Worm (Caenorhabditis elegans) whole organism, L3 larva: ENCODE results near the gene mltn-13.

ENCODE experiments used
- ZK546.5 ChIP-seq: sonication (generic microtip); optimal IDR thresholded peaks from 2 replicates; lab custom pipeline; 2017; ENCODE audit warnings: missing biosample characterization, missing genetic modification characterization
- elt-3 ChIP-seq, 3 experiments: fragments of 150-350 bp in 1 of 3; sonication (generic microtip) in 2 of 3; optimal IDR thresholded peaks; 2 replicates in 2 of 3; 4 replicates in 1 of 3; lab custom pipeline; 2014 to 2017; ENCODE audit warnings: missing biosample characterization in 3 of 3, missing genetic modification characterization in 3 of 3
- snpc-4 ChIP-seq: fragments of 150-350 bp; optimal IDR thresholded peaks from 2 replicates; lab custom pipeline; 2014; ENCODE audit warnings: missing biosample characterization, missing genetic modification characterization
- tbx-2 ChIP-seq: sonication (generic microtip); optimal IDR thresholded peaks from 2 replicates; lab custom pipeline; 2016; ENCODE audit warnings: mild to moderate bottlenecking, missing genetic modification characterization, missing compliant biosample characterization
- unc-62 ChIP-seq: fragments of 150-350 bp; sonication (generic microtip); optimal IDR thresholded peaks from 4 replicates; lab custom pipeline; 2014; ENCODE audit warnings: missing biosample characterization, missing genetic modification reagents, missing genetic modification characterization

ce11 chrX:4444843-4445242 lies 3.3 kb downstream of the mltn-13 start:
- TF ChIP-seq ZK546.5 (tag; lab: Kevin White, UChicago), result no peak
- TF ChIP-seq unc-62, result no peak
- no peak for TF ChIP-seq tbx-2 (tag; lab: Kevin White, UChicago)
- no peak for TF ChIP-seq snpc-4
- no peak for TF ChIP-seq elt-3 (tag; optimal IDR thresholded peaks at IDR 0.05; lab: Kevin White, UChicago)
